Fruit fly (Drosophila melanogaster) whole organism, embryonic: ENCODE measurements around the gene CG18788.
A peak's percentile ranks its signal among the peaks of the same experiment; 100 is the strongest.

Experiments
- Ada2b ChIP-seq: fragments of 200-800 bp; sonication (Bioruptor generic); IDR thresholded peaks from 2 replicates; pipeline ENCODE4 v1.3.6; 2022; ENCODE audit warnings: missing biosample characterization, missing genetic modification characterization
- Adf1 ChIP-seq: fragments of 200-800 bp; sonication (Bioruptor generic); IDR thresholded peaks from 2 replicates; pipeline ENCODE4 v1.3.6; 2022; ENCODE audit warnings: missing biosample characterization, missing genetic modification characterization
- Asciz ChIP-seq: fragments of 200-800 bp; sonication (Bioruptor generic); optimal IDR thresholded peaks from 2 replicates; lab custom pipeline; 2017; ENCODE audit warnings: missing biosample characterization, mild to moderate bottlenecking, missing genetic modification characterization, missing genetic modification reagents
- Bgb ChIP-seq: fragments of 200-800 bp; sonication (Bioruptor generic); IDR thresholded peaks from 2 replicates; pipeline ENCODE4 v1.3.6; 2022; ENCODE audit warnings: missing biosample characterization, missing genetic modification characterization; ENCODE audit not compliant: partially characterized antibody
- BtbVII ChIP-seq: fragments of 200-800 bp; sonication (Bioruptor generic); optimal IDR thresholded peaks from 3 replicates; lab custom pipeline; 2017; ENCODE audit warnings: missing biosample characterization, mild to moderate bottlenecking, missing genetic modification characterization
- CG10267 ChIP-seq: fragments of 200-800 bp; sonication (Bioruptor generic); optimal IDR thresholded peaks from 2 replicates; lab custom pipeline; 2018; ENCODE audit warnings: missing biosample characterization, mild to moderate bottlenecking, missing genetic modification characterization, moderate library complexity
- CG10959 ChIP-seq: fragments of 200-800 bp; sonication (Bioruptor generic); IDR thresholded peaks from 2 replicates; pipeline ENCODE4 v1.3.6; 2022; ENCODE audit warnings: missing biosample characterization, missing genetic modification characterization
- CG11085 ChIP-seq: fragments of 200-800 bp; sonication (Bioruptor generic); IDR thresholded peaks from 2 replicates; pipeline ENCODE4 v1.3.6; 2022; ENCODE audit warnings: missing biosample characterization, missing genetic modification characterization
- CG11247 ChIP-seq: fragments of 200-800 bp; sonication (Bioruptor generic); IDR thresholded peaks from 2 replicates; pipeline ENCODE4 v1.3.6; 2022; ENCODE audit warnings: missing biosample characterization, missing genetic modification characterization
- CG11504 ChIP-seq: fragments of 200-800 bp; sonication (Bioruptor generic); optimal IDR thresholded peaks from 3 replicates; lab custom pipeline; 2019; ENCODE audit warnings: missing biosample characterization, mild to moderate bottlenecking, missing genetic modification characterization, moderate library complexity
- CG12391 ChIP-seq: fragments of 200-800 bp; sonication (Bioruptor generic); optimal IDR thresholded peaks from 3 replicates; lab custom pipeline; 2018; ENCODE audit warnings: missing biosample characterization, mild to moderate bottlenecking, missing genetic modification characterization, moderate library complexity
- CG13775 ChIP-seq: fragments of 200-800 bp; sonication (Bioruptor generic); optimal IDR thresholded peaks from 3 replicates; lab custom pipeline; 2017; ENCODE audit warnings: missing biosample characterization, mild to moderate bottlenecking, missing genetic modification characterization
- CG1602 ChIP-seq: fragments of 200-800 bp; sonication (Bioruptor generic); optimal IDR thresholded peaks from 3 replicates; lab custom pipeline; 2016; ENCODE audit warnings: missing biosample characterization, missing genetic modification characterization
- CG2199 ChIP-seq: fragments of 200-800 bp; sonication (Bioruptor generic); IDR thresholded peaks from 3 replicates; pipeline ENCODE4 v1.3.6; 2022; ENCODE audit warnings: missing biosample characterization, missing genetic modification characterization
- CG30403 ChIP-seq: fragments of 200-800 bp; sonication (Bioruptor generic); optimal IDR thresholded peaks from 3 replicates; lab custom pipeline; 2016; ENCODE audit warnings: missing biosample characterization, missing genetic modification characterization
- CG31365 ChIP-seq: fragments of 200-800 bp; sonication (Bioruptor generic); optimal IDR thresholded peaks from 2 replicates; lab custom pipeline; 2018; ENCODE audit warnings: missing biosample characterization, mild to moderate bottlenecking, missing genetic modification characterization
- CG3726 ChIP-seq: fragments of 200-800 bp; sonication (Bioruptor generic); IDR thresholded peaks from 3 replicates; pipeline ENCODE4, ENCODE4 v1.3.6; 2022; ENCODE audit warnings: missing biosample characterization, missing genetic modification characterization
- CG3838 ChIP-seq: fragments of 200-800 bp; sonication (Bioruptor generic); optimal IDR thresholded peaks from 3 replicates; lab custom pipeline; 2016; ENCODE audit warnings: missing biosample characterization, missing genetic modification characterization
- CG4820 ChIP-seq: fragments of 200-800 bp; sonication (Bioruptor generic); optimal IDR thresholded peaks from 3 replicates; lab custom pipeline; 2016; ENCODE audit warnings: missing biosample characterization, missing genetic modification characterization
- CG6791 ChIP-seq: fragments of 200-800 bp; sonication (Bioruptor generic); IDR thresholded peaks from 3 replicates; pipeline ENCODE4 v1.3.6; 2022; ENCODE audit warnings: missing biosample characterization, missing genetic modification characterization; ENCODE audit not compliant: partially characterized antibody
- CG7987 ChIP-seq: fragments of 200-800 bp; sonication (Bioruptor generic); optimal IDR thresholded peaks from 2 replicates; lab custom pipeline; 2018; ENCODE audit warnings: missing biosample characterization, mild to moderate bottlenecking, missing genetic modification characterization, moderate library complexity
- CG9727 ChIP-seq: fragments of 200-800 bp; sonication (Bioruptor generic); optimal IDR thresholded peaks from 3 replicates; lab custom pipeline; 2017; ENCODE audit warnings: missing biosample characterization, mild to moderate bottlenecking, missing genetic modification characterization
- Dip3 ChIP-seq: fragments of 200-800 bp; sonication (Bioruptor generic); optimal IDR thresholded peaks from 3 replicates; lab custom pipeline; 2016; ENCODE audit warnings: missing biosample characterization, missing genetic modification characterization
- GATAe ChIP-seq: fragments of 200-800 bp; sonication (Bioruptor generic); conservative IDR thresholded peaks from 2 replicates; pipeline ENCODE4 v1.3.6; 2022; ENCODE audit warnings: missing biosample characterization, missing genetic modification characterization
- HHEX ChIP-seq: fragments of 200-800 bp; sonication (Bioruptor generic); optimal IDR thresholded peaks from 3 replicates; lab custom pipeline; 2017; ENCODE audit warnings: missing biosample characterization, mild to moderate bottlenecking, missing genetic modification characterization, missing genetic modification reagents
- Hsf ChIP-seq: fragments of 200-800 bp; sonication (Bioruptor generic); optimal IDR thresholded peaks from 3 replicates; lab custom pipeline; 2016; ENCODE audit warnings: missing biosample characterization, missing genetic modification characterization
- NK7.1 ChIP-seq: fragments of 200-800 bp; sonication (Bioruptor generic); optimal IDR thresholded peaks from 3 replicates; lab custom pipeline; 2016; ENCODE audit warnings: missing biosample characterization, missing genetic modification characterization
- Optix ChIP-seq: fragments of 200-800 bp; sonication (Bioruptor generic); IDR thresholded peaks from 3 replicates; pipeline ENCODE4 v1.3.6; 2022; ENCODE audit warnings: missing biosample characterization, missing genetic modification characterization
- PHDP ChIP-seq: fragments of 200-800 bp; sonication (Bioruptor generic); optimal IDR thresholded peaks from 3 replicates; lab custom pipeline; 2018; ENCODE audit warnings: missing biosample characterization, mild to moderate bottlenecking, missing genetic modification characterization, moderate library complexity
- Pdp1 ChIP-seq, 2 experiments: fragments of 200-800 bp; sonication (Bioruptor generic); optimal IDR thresholded peaks; 3 replicates each; lab custom pipeline; 2016; ENCODE audit warnings: missing biosample characterization in 2 of 2, missing genetic modification characterization in 2 of 2, mild to moderate bottlenecking in 1 of 2, moderate library complexity in 1 of 2
- Sox102F ChIP-seq: fragments of 200-800 bp; sonication (Bioruptor generic); optimal IDR thresholded peaks from 2 replicates; lab custom pipeline; 2018; ENCODE audit warnings: missing biosample characterization, mild to moderate bottlenecking, missing genetic modification characterization, moderate library complexity
- Sry-δ ChIP-seq: fragments of 200-800 bp; sonication (Bioruptor generic); optimal IDR thresholded peaks from 2 replicates; lab custom pipeline; 2016; ENCODE audit warnings: missing biosample characterization, missing genetic modification characterization
- Vsx1 ChIP-seq: fragments of 200-800 bp; sonication (Bioruptor generic); optimal IDR thresholded peaks from 2 replicates; lab custom pipeline; 2017; ENCODE audit warnings: missing biosample characterization, mild to moderate bottlenecking, missing genetic modification characterization, missing genetic modification reagents
- dpn ChIP-seq, 2 experiments: fragments of 200-800 bp; sonication (Bioruptor generic); optimal IDR thresholded peaks; 3 replicates each; lab custom pipeline; 2016; ENCODE audit warnings: missing biosample characterization in 2 of 2, missing genetic modification characterization in 2 of 2
- fd3F ChIP-seq: fragments of 200-800 bp; sonication (Bioruptor generic); optimal IDR thresholded peaks from 2 replicates; lab custom pipeline; 2018; ENCODE audit warnings: missing biosample characterization, mild to moderate bottlenecking, missing genetic modification characterization, moderate library complexity
- h ChIP-seq: fragments of >200 bp; optimal IDR thresholded peaks from 2 replicates; lab custom pipeline; 2017
- hb ChIP-seq: fragments of 200-800 bp; sonication (Bioruptor generic); IDR thresholded peaks from 3 replicates; pipeline ENCODE4 v1.3.6; 2022; ENCODE audit warnings: missing biosample characterization, missing genetic modification characterization; ENCODE audit not compliant: partially characterized antibody
- hkb ChIP-seq, 2 experiments: fragments of 200-800 bp in 1 of 2; fragments of >200 bp in 1 of 2; sonication (Bioruptor generic) in 1 of 2; IDR thresholded peaks in 1 of 2; optimal IDR thresholded peaks in 1 of 2; 2 replicates each; pipeline versions ENCODE4 v1.3.6 to Lab custom; 2017 to 2022; ENCODE audit warnings: missing biosample characterization in 1 of 2, missing genetic modification characterization in 1 of 2
- knrl ChIP-seq: fragments of 200-800 bp; sonication (Bioruptor generic); IDR thresholded peaks from 3 replicates; pipeline ENCODE4 v1.3.6; 2022; ENCODE audit warnings: missing biosample characterization, missing genetic modification characterization; ENCODE audit not compliant: partially characterized antibody
- lola ChIP-seq, 3 experiments: fragments of >200 bp in 2 of 3; fragments of 200-800 bp in 1 of 3; sonication (Bioruptor generic) in 1 of 3; optimal IDR thresholded peaks; 2 replicates each; lab custom pipeline; 2017 to 2019; ENCODE audit warnings: missing biosample characterization in 3 of 3, missing genetic modification characterization in 3 of 3, mild to moderate bottlenecking in 1 of 3, moderate library complexity in 1 of 3
- mam ChIP-seq: fragments of 200-800 bp; sonication (Bioruptor generic); optimal IDR thresholded peaks from 3 replicates; lab custom pipeline; 2016; ENCODE audit warnings: missing biosample characterization, missing genetic modification characterization
- nmo ChIP-seq: fragments of 200-800 bp; sonication (Bioruptor generic); optimal IDR thresholded peaks from 2 replicates; lab custom pipeline; 2018; ENCODE audit warnings: missing biosample characterization, mild to moderate bottlenecking, missing genetic modification characterization, moderate library complexity
- onecut ChIP-seq: fragments of 200-800 bp; sonication (Bioruptor generic); IDR thresholded peaks from 2 replicates; pipeline ENCODE4 v1.3.6; 2022; ENCODE audit warnings: missing biosample characterization, missing genetic modification characterization
- peb ChIP-seq: fragments of 200-800 bp; sonication (Bioruptor generic); IDR thresholded peaks from 2 replicates; pipeline ENCODE4 v1.3.6; 2022; ENCODE audit warnings: missing biosample characterization, missing genetic modification characterization
- pho ChIP-seq: fragments of 200-800 bp; sonication (Bioruptor generic); optimal IDR thresholded peaks from 2 replicates; lab custom pipeline; 2016; ENCODE audit warnings: missing biosample characterization, missing genetic modification characterization
- row ChIP-seq: fragments of 200-800 bp; sonication (Bioruptor generic); IDR thresholded peaks from 3 replicates; pipeline ENCODE4 v1.3.6; 2022; ENCODE audit warnings: missing biosample characterization, missing genetic modification characterization
- run ChIP-seq: fragments of 200-800 bp; sonication (Bioruptor generic); optimal IDR thresholded peaks from 3 replicates; lab custom pipeline; 2018; ENCODE audit warnings: missing biosample characterization, mild to moderate bottlenecking, missing genetic modification characterization
- salm ChIP-seq: fragments of 200-800 bp; sonication (Bioruptor generic); optimal IDR thresholded peaks from 2 replicates; lab custom pipeline; 2018; ENCODE audit warnings: missing biosample characterization, mild to moderate bottlenecking, missing genetic modification characterization
- zfh1 ChIP-seq: fragments of 200-800 bp; sonication (Bioruptor generic); IDR thresholded peaks from 3 replicates; pipeline ENCODE4 v1.3.6; 2022; ENCODE audit warnings: missing biosample characterization, missing genetic modification characterization

CG18788 gene

DNA sequence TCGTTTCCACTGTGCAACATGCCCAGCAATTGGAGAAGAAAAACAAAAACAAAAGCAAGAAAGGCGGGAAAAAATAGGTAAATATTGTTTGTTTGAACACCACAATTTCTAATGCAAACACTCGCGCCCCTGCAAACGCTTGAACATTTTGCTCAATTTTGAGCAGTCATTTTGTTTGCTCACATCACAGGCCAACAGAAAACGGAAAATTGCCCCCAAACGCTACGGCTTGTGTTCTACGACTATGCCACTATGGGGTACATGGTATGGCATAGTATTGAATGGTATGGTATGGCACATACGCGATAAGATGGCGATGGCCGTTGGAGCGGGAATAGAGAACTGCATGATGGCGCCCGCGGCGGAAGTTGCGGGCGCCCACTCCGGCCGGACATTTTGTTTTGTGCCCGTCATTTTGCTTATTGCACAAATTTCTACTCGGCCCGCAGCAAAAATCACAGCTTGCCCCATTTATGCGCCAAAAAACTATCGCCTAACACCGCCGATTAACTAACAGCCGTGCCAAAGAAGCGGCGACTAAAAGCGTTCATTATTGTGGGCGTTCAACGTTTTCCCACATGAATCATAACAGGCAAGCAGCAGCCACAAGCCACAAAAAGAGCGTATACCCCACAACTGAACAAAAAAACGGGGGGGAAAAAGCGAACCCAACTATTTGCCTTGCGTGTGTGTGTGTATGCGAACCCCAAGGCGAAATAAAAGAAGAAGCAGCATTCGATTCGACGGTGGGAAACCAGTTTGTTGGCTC is 29.6 kb upstream of the CG18788 start (continued):
- peak; percentile 37 for TF ChIP-seq Dip3 (GFP tag; lab: Kevin White, UChicago)
- TF ChIP-seq knrl: no peak
- no peak for TF ChIP-seq nmo (GFP tag; lab: Kevin White, UChicago)
- peak; percentile 74 for TF ChIP-seq BtbVII (GFP tag; lab: Kevin White, UChicago)
- TF ChIP-seq CG10959 (GFP tag; lab: Robert Waterston, UW): no peak
- no peak for TF ChIP-seq CG11085 (GFP tag; lab: Robert Waterston, UW)
- TF ChIP-seq Hsf (GFP tag; lab: Kevin White, UChicago): no peak
- peak; percentile 80 for TF ChIP-seq PHDP
- TF ChIP-seq Sox102F (GFP tag; lab: Kevin White, UChicago): peak; percentile 68
- TF ChIP-seq peb (GFP tag; lab: Robert Waterston, UW): no peak
- no peak for TF ChIP-seq NK7.1
- TF ChIP-seq CG6791: no peak
- no peak for TF ChIP-seq Optix
- peak; percentile 96 for TF ChIP-seq CG3838 (GFP tag; lab: Kevin White, UChicago)
- TF ChIP-seq onecut (GFP tag; lab: Robert Waterston, UW): peak; percentile 44
- peak; percentile 62 for TF ChIP-seq CG7987 (GFP tag; lab: Kevin White, UChicago)
- TF ChIP-seq hb: no peak
- peak; percentile 79 for TF ChIP-seq HHEX (GFP tag; lab: Kevin White, UChicago)
- peak in 1 of 3 experiments; percentile 73 for TF ChIP-seq lola (GFP tag; optimal IDR thresholded peaks at IDR 0.05; lab: Kevin White, UChicago)
- TF ChIP-seq GATAe (GFP tag; lab: Robert Waterston, UW): no peak
- TF ChIP-seq fd3F (GFP tag; lab: Kevin White, UChicago): no peak
- no peak for TF ChIP-seq Sry-δ (GFP tag; lab: Kevin White, UChicago)
- peak; percentile 46 to 55 for TF ChIP-seq Pdp1 (GFP tag; optimal IDR thresholded peaks at IDR 0.05; lab: Kevin White, UChicago)
- TF ChIP-seq CG2199: no peak
- peak; percentile 28 for TF ChIP-seq pho (GFP tag; lab: Kevin White, UChicago)
- TF ChIP-seq mam (GFP tag; lab: Kevin White, UChicago): peak; percentile 30
- peak; percentile 8 for TF ChIP-seq CG1602
- peak; percentile 72 for TF ChIP-seq CG11504 (tag; lab: Kevin White, UChicago)
- TF ChIP-seq run (tag; lab: Kevin White, UChicago): peak; percentile 77
- TF ChIP-seq CG10267 (tag; lab: Kevin White, UChicago): peak; percentile 10
- peak; percentile 13 for TF ChIP-seq CG4820 (GFP tag; lab: Kevin White, UChicago)
- peak; percentile 70 for TF ChIP-seq CG9727 (GFP tag; lab: Kevin White, UChicago)
- TF ChIP-seq CG12391 (tag; lab: Kevin White, UChicago): peak; percentile 65
- no peak for TF ChIP-seq hkb (optimal IDR thresholded peaks at IDR 0.05; lab: Kevin White, UChicago)
- TF ChIP-seq hkb (GFP tag; IDR thresholded peaks at IDR 0.05; lab: Robert Waterston, UW): no peak
- peak; percentile 85 for TF ChIP-seq Asciz (GFP tag; lab: Kevin White, UChicago)
- peak; percentile 88 for TF ChIP-seq Vsx1 (GFP tag; lab: Kevin White, UChicago)
- TF ChIP-seq CG13775 (GFP tag; lab: Kevin White, UChicago): peak; percentile 10
- TF ChIP-seq CG30403: no peak
- TF ChIP-seq Ada2b (GFP tag; lab: Robert Waterston, UW): no peak
- no peak for TF ChIP-seq h
- no peak for TF ChIP-seq zfh1 (GFP tag; lab: Robert Waterston, UW)
- TF ChIP-seq CG31365 (tag; lab: Kevin White, UChicago): peak; percentile 77
- TF ChIP-seq dpn (GFP tag; optimal IDR thresholded peaks at IDR 0.05; lab: Kevin White, UChicago): peak; percentile 33 to 50
- TF ChIP-seq row (GFP tag; lab: Robert Waterston, UW): no peak
- no peak for TF ChIP-seq CG11247 (GFP tag; lab: Robert Waterston, UW)
- no peak for TF ChIP-seq CG3726 (GFP tag; lab: Robert Waterston, UW)
- no peak for TF ChIP-seq Bgb (GFP tag; lab: Robert Waterston, UW)
- TF ChIP-seq Adf1 (GFP tag; lab: Robert Waterston, UW): no peak
- peak; percentile 77 for TF ChIP-seq salm
